Worm (Caenorhabditis elegans) whole organism, mixed stage, embryonic: ENCODE data around the gene sri-4.

Experiments used
- M03D4.4 ChIP-seq: sonication (generic microtip); optimal IDR thresholded peaks from 2 replicates; lab custom pipeline; 2017; ENCODE audit warnings: mild to moderate bottlenecking, missing genetic modification characterization, missing compliant biosample characterization
- bed-3 ChIP-seq: fragments of 200-800 bp; sonication (Bioruptor generic); optimal IDR thresholded peaks from 3 replicates; lab custom pipeline; 2018; ENCODE audit warnings: mild to moderate bottlenecking, missing genetic modification characterization, moderate library complexity, missing compliant biosample characterization
- blmp-1 ChIP-seq: fragments of 150-350 bp; optimal IDR thresholded peaks from 2 replicates; lab custom pipeline; 2014; ENCODE audit warnings: missing biosample characterization, missing genetic modification characterization
- ceh-43 ChIP-seq: fragments of 200-800 bp; sonication (Bioruptor generic); optimal IDR thresholded peaks from 2 replicates; lab custom pipeline; 2018; ENCODE audit warnings: mild to moderate bottlenecking, missing genetic modification characterization, moderate library complexity, missing compliant biosample characterization
- ceh-83 ChIP-seq: fragments of 200-800 bp; sonication (Bioruptor generic); optimal IDR thresholded peaks from 2 replicates; lab custom pipeline; 2018; ENCODE audit warnings: mild to moderate bottlenecking, missing genetic modification characterization, missing compliant biosample characterization
- ces-1 ChIP-seq: fragments of 150-350 bp; optimal IDR thresholded peaks from 2 replicates; lab custom pipeline; 2014; ENCODE audit warnings: missing biosample characterization, missing genetic modification reagents, missing genetic modification characterization
- elt-1 ChIP-seq: sonication (generic microtip); optimal IDR thresholded peaks from 2 replicates; lab custom pipeline; 2017; ENCODE audit warnings: missing genetic modification characterization, mild to moderate bottlenecking, missing compliant biosample characterization, antibody characterized with exemption, moderate library complexity, borderline replicate concordance; ENCODE audit not compliant: insufficient read depth
- elt-3 ChIP-seq: fragments of 150-350 bp; optimal IDR thresholded peaks from 2 replicates; lab custom pipeline; 2014; ENCODE audit warnings: missing biosample characterization, missing genetic modification characterization
- flh-1 ChIP-seq: fragments of 200-800 bp; sonication (Bioruptor generic); optimal IDR thresholded peaks from 2 replicates; lab custom pipeline; 2018; ENCODE audit warnings: mild to moderate bottlenecking, missing genetic modification characterization, moderate library complexity, missing compliant biosample characterization
- ham-2 ChIP-seq: fragments of 200-800 bp; sonication (Bioruptor generic); optimal IDR thresholded peaks from 2 replicates; lab custom pipeline; 2018; ENCODE audit warnings: mild to moderate bottlenecking, missing genetic modification characterization, missing compliant biosample characterization
- hlh-1 ChIP-seq: fragments of 150-350 bp; optimal IDR thresholded peaks from 2 replicates; lab custom pipeline; 2014; ENCODE audit warnings: missing biosample characterization, missing genetic modification reagents, missing genetic modification characterization
- lin-13 ChIP-seq: fragments of 150-350 bp; optimal IDR thresholded peaks from 2 replicates; lab custom pipeline; 2014; ENCODE audit warnings: missing biosample characterization, missing genetic modification characterization
- lin-32 ChIP-seq: fragments of 200-800 bp; sonication (Bioruptor generic); optimal IDR thresholded peaks from 2 replicates; lab custom pipeline; 2018; ENCODE audit warnings: mild to moderate bottlenecking, missing genetic modification characterization, missing compliant biosample characterization
- mab-5 ChIP-seq: fragments of 150-350 bp; optimal IDR thresholded peaks from 2 replicates; lab custom pipeline; 2014; ENCODE audit warnings: missing biosample characterization, missing genetic modification characterization
- nhr-12 ChIP-seq: fragments of 150-350 bp; optimal IDR thresholded peaks from 2 replicates; lab custom pipeline; 2014; ENCODE audit warnings: missing biosample characterization, missing genetic modification characterization
- nhr-28 ChIP-seq: fragments of 150-350 bp; optimal IDR thresholded peaks from 2 replicates; lab custom pipeline; 2014; ENCODE audit warnings: missing biosample characterization, missing genetic modification characterization
- nhr-76 ChIP-seq: sonication (generic microtip); optimal IDR thresholded peaks from 2 replicates; lab custom pipeline; 2017; ENCODE audit warnings: missing biosample characterization, missing genetic modification characterization
- sem-2 ChIP-seq: fragments of 200-800 bp; sonication (Bioruptor generic); optimal IDR thresholded peaks from 2 replicates; lab custom pipeline; 2018; ENCODE audit warnings: mild to moderate bottlenecking, missing genetic modification characterization, missing compliant biosample characterization
- snpc-4 ChIP-seq: fragments of 150-350 bp; optimal IDR thresholded peaks from 2 replicates; lab custom pipeline; 2014; ENCODE audit warnings: missing biosample characterization, missing genetic modification characterization
- sptf-1 ChIP-seq: sonication (generic microtip); optimal IDR thresholded peaks from 2 replicates; lab custom pipeline; 2017; ENCODE audit warnings: mild to moderate bottlenecking, missing genetic modification characterization, moderate library complexity, missing compliant biosample characterization
- tbx-8 ChIP-seq: fragments of 200-800 bp; sonication (Bioruptor generic); optimal IDR thresholded peaks from 2 replicates; lab custom pipeline; 2018; ENCODE audit warnings: mild to moderate bottlenecking, missing genetic modification characterization, moderate library complexity, missing compliant biosample characterization
- unc-120 ChIP-seq: sonication (generic microtip); optimal IDR thresholded peaks from 2 replicates; lab custom pipeline; 2017; ENCODE audit warnings: missing genetic modification characterization, missing compliant biosample characterization; ENCODE audit not compliant: poor library complexity, severe bottlenecking
- unc-62 ChIP-seq: fragments of 150-350 bp; optimal IDR thresholded peaks from 2 replicates; lab custom pipeline; 2014; ENCODE audit warnings: missing biosample characterization, missing genetic modification reagents, missing genetic modification characterization
- zip-8 ChIP-seq: fragments of 150-350 bp; optimal IDR thresholded peaks from 2 replicates; lab custom pipeline; 2014; ENCODE audit warnings: missing biosample characterization, missing genetic modification characterization
- ztf-11 ChIP-seq: fragments of 150-350 bp; optimal IDR thresholded peaks from 2 replicates; lab custom pipeline; 2014; ENCODE audit warnings: missing biosample characterization, missing genetic modification characterization

The sri-4 gene

DNA sequence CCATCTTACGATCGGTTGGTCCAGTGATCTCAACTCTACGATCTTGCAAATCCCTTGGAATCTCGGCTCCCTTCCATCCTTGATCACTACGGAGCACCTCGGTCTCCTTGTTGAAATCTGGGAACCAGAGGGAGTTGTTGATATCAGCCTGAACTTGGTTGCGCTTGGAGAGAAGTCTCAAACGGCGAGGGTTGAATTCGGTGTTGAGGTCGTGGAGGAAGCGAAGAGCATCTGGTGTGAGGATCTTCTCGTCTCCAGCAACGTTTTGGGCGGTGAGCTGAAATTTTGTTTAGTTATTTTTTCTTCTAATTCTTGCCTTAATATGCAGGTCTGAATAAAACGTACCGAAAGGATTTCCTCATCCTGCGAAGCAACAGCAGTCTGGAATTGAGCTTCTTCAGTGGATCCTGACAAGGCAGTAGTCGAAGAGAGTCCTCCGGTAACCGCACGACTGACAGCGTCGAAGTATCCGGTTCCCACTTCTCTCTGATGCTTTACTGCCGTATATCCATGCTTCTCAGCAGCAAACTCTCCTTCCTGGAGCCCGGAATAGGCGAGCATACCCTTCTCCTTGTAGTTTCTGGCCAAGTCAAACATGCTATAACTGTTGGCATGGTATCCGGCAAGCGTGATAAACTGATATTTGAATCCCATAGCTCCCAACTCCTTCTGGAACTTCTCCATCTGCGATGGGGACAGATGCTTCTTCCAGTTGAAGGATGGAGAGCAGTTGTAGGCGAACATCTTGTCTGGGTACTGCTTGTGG, 22.2 kb upstream of the sri-4 start:
- TF ChIP-seq ces-1 (GFP tag; lab: Kevin White, UChicago) (no peak), ztf-11 (tag; lab: Kevin White, UChicago) (no peak), zip-8 (tag; lab: Kevin White, UChicago) (no peak), M03D4.4 (tag; lab: Kevin White, UChicago) (no peak), ceh-43 (GFP tag; lab: Kevin White, UChicago) (no peak), nhr-76 (tag; lab: Kevin White, UChicago) (no peak)

DNA sequence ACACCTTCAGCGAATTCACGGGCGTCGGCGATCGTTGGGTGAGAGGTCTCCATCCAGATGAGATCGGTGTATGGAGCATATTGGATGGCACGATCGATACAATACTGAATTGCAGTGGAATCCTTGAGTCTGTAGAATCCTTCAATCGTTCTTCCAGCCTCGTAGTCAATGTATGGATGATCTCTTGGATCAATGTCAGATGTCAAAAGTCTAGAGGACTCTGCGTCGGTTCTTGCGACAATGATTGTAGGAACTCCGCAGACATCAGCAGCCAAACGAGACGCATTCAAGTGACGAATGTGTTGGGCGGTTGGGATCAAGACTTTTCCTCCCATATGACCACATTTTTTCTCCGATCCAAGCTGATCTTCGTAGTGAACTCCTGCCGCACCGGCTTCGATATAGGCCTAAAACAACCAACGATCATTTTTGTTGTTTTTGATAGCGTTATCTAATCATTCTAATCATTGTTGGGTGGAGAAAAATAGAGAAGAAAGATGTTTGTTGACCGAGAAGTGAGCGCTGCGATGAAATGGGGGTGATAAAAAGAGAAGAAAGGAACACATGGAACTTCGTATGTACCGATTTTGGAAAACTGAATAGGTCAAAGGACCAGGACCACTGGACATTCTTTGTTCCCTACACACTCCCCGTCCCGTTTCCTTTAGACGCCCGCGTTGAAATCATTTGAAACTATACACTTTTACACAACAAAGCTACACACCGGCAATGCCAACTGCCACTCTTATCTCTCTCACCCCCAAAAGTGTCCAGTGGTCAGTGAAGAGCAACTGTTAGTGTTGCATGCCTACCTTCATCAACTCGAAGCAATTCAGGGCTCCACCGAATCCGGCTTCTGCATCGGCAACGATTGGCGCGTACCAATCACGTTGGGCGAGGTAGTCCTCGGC, 21.3 kb upstream of the sri-4 start:
- TF ChIP-seq unc-120 (tag; lab: Kevin White, UChicago) (peak; percentile 30), hlh-1 (tag; lab: Kevin White, UChicago) (peak; percentile 77), ceh-43 (GFP tag; lab: Kevin White, UChicago) (no peak)

DNA sequence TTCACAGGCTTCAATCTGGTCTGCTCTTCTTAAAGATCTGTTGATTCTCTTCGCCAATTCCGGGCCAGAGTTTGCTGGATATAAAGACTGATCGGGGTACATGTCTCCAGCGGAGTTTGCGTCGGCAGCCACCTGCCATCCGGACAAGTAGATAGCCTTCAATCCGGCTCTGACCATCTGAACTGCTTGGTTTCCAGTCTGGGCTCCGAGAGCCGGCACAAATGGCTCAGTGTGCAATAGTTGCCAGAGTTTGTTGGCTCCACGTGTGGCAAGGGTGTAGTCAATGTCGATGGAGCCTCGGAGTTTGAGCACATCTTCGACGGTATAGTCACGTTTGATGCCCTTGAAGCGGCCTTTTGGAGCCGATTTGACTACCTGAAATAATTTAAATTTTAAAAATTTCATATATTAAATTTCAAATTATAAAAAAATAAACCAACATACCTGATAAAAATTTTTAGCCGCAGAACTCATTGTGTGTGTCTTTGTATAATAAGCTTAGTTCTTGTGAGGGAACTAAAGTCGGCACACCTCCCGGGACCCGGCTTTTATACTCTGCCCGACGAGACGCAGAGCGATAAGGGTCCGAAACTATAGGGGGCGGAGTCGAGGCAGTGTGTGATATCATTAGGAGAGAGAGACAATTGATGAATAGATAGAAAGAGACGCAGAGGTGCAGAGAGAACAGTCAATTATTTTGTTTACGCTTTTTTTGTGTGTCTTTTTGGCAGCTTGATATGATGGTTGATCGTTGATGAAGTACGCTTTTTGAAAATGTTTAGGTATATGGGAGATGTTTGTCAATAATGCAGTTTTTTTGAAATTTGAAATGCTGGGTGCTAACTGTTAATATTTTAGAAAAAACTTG, 20.4 kb upstream of the sri-4 start, which contains the start of the genes icl-1 and srh-2:
Gene icl-1, minus strand, starts transcription at position 521 of the 868 bp plus-strand sequence.
Gene srh-2, plus strand, starts transcription at position 818 of the 868 bp plus-strand sequence.
- no peak for TF ChIP-seq M03D4.4 (tag; lab: Kevin White, UChicago)
- peak; percentile 54 for TF ChIP-seq mab-5 (tag; lab: Kevin White, UChicago)
- TF ChIP-seq unc-120 (tag; lab: Kevin White, UChicago) = peak; percentile 72
- TF ChIP-seq ham-2 (GFP tag; lab: Kevin White, UChicago) = no peak
- TF ChIP-seq hlh-1 (tag; lab: Kevin White, UChicago) = peak; percentile 69
- no peak for TF ChIP-seq elt-3 (tag; lab: Kevin White, UChicago)
- peak; percentile 66 for TF ChIP-seq unc-62 (GFP tag; lab: Kevin White, UChicago)

DNA sequence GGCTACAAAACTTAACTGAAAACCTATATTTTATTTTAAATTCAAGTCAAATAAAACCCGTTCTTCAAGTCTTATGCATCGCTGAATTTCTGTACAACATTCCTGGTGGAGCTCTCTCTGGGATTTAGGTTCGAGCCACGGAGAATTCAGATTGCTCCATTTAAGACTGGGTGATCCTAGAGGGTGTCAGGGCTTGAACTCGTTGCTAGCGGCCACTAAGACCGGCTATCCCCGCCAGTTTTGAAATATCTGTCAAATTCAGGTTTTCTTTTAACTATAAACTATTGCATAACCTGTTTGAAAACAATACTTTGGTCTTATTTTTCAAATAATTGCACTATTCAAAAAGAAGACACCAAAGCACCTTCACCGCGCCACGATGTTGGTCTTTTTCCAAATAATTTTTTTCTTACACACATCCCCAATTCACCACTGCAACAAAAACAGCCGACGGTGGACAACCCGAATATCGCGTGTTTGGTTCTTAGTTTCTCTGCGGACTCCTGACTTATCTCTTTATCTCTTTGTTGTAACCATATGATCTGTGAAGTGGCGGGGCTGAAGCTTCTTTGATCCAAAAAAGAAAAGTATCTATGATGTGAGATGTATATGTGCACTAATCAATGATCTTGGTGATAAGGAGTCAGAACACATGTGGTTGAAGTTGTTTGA, 19.2 kb upstream of the sri-4 start:
- TF ChIP-seq flh-1 (GFP tag; lab: Kevin White, UChicago) (no peak), hlh-1 (tag; lab: Kevin White, UChicago) (peak; percentile 2), nhr-28 (tag; lab: Kevin White, UChicago) (no peak), tbx-8 (GFP tag; lab: Kevin White, UChicago) (no peak)

DNA sequence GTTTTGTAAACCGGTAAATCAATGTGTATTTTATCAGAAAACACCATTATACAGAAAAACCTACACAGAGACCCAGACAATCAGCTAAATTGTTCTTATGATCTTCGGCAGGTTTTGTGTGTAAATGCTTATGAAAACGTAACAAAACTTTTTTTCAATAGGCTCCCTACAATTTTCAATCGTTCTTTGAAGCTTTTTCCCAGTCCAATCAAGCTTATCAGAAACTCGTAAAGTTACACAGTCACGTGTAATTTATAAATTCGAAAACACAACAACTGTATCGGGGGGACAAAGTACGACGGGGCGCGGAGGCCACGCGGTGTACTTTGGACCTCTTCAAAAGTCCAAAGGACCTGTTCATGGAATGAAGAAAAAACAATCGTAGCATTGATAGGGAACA, 17.9 kb upstream of the sri-4 start:
- TF ChIP-seq zip-8 (tag; lab: Kevin White, UChicago) (no peak), hlh-1 (tag; lab: Kevin White, UChicago) (no peak), tbx-8 (GFP tag; lab: Kevin White, UChicago) (no peak), ceh-83 (GFP tag; lab: Kevin White, UChicago) (no peak), lin-13 (no peak), bed-3 (GFP tag; lab: Kevin White, UChicago) (no peak), ceh-43 (GFP tag; lab: Kevin White, UChicago) (no peak), snpc-4 (tag; lab: Kevin White, UChicago) (no peak), sptf-1 (tag; lab: Kevin White, UChicago) (no peak), nhr-12 (tag; lab: Kevin White, UChicago) (no peak), elt-1 (tag; lab: Kevin White, UChicago) (no peak), ces-1 (GFP tag; lab: Kevin White, UChicago) (no peak), sem-2 (GFP tag; lab: Kevin White, UChicago) (no peak), flh-1 (GFP tag; lab: Kevin White, UChicago) (no peak), unc-62 (GFP tag; lab: Kevin White, UChicago) (no peak), lin-32 (GFP tag; lab: Kevin White, UChicago) (no peak), ztf-11 (tag; lab: Kevin White, UChicago) (no peak), nhr-76 (tag; lab: Kevin White, UChicago) (no peak), blmp-1 (tag; lab: Kevin White, UChicago) (no peak), mab-5 (tag; lab: Kevin White, UChicago) (no peak)
